Worm (Caenorhabditis elegans) whole organism, L2 larva: ENCODE results near the gene xbp-1.

ENCODE experiments used
- R02D3.7 ChIP-seq: fragments of 150-350 bp; optimal IDR thresholded peaks from 2 replicates; lab custom pipeline; 2014; ENCODE audit warnings: missing biosample characterization, missing genetic modification characterization
- ama-1 ChIP-seq: fragments of 150-350 bp; optimal IDR thresholded peaks from 2 replicates; lab custom pipeline; 2018; ENCODE audit warnings: inconsistent platforms
- blmp-1 ChIP-seq: sonication (generic microtip); optimal IDR thresholded peaks from 2 replicates; lab custom pipeline; 2017; ENCODE audit warnings: missing genetic modification characterization, mild to moderate bottlenecking, missing compliant biosample characterization, antibody characterized with exemption, moderate library complexity; ENCODE audit not compliant: insufficient read depth
- egl-27 ChIP-seq: sonication (generic microtip); optimal IDR thresholded peaks from 3 replicates; lab custom pipeline; 2017; ENCODE audit warnings: missing biosample characterization, missing genetic modification reagents, missing genetic modification characterization
- lsy-2 ChIP-seq, 2 experiments: fragments of 150-350 bp in 1 of 2; sonication (generic microtip) in 1 of 2; optimal IDR thresholded peaks; 2 replicates each; lab custom pipeline; 2014 to 2017; ENCODE audit warnings: missing biosample characterization in 2 of 2, missing genetic modification characterization in 2 of 2
- mab-5 ChIP-seq: fragments of 150-350 bp; optimal IDR thresholded peaks from 2 replicates; lab custom pipeline; 2014; ENCODE audit warnings: missing biosample characterization, missing genetic modification characterization
- nhr-25 ChIP-seq: fragments of 150-350 bp; sonication (generic microtip); optimal IDR thresholded peaks from 3 replicates; lab custom pipeline; 2014; ENCODE audit warnings: missing biosample characterization, missing genetic modification characterization

- TF ChIP-seq blmp-1 (tag; lab: Kevin White, UChicago) (no peak), ama-1 (lab: Kevin White, UChicago) (no peak), R02D3.7 (tag; lab: Kevin White, UChicago) (no peak), lsy-2 (tag; optimal IDR thresholded peaks at IDR 0.05; lab: Kevin White, UChicago) (no peak), nhr-25 (tag; lab: Kevin White, UChicago) (no peak), egl-27 (tag; lab: Kevin White, UChicago) (no peak), mab-5 (tag; lab: Kevin White, UChicago) (no peak)
These were observed 17.5 kb upstream of the xbp-1 start, which contains the start of the genes hrde-1 and C16C10.13 for ce11 chrIII:4176109-4176596.
